Fruit fly (Drosophila melanogaster): Measurements from ENCODE around the gene CG11983.

dm6 chr3R:9016869-9017268 lies 8.7 kb downstream of the CG11983 start:
- no peak for TF ChIP-seq Dll (optimal IDR thresholded peaks at IDR 0.05)
- no peak for TF ChIP-seq CG8478 (optimal IDR thresholded peaks at IDR 0.05)
- TF ChIP-seq EcR (GFP tag; optimal IDR thresholded peaks at IDR 0.05): no peak
- no peak for TF ChIP-seq psq (optimal IDR thresholded peaks at IDR 0.05)
- no peak for TF ChIP-seq usp (GFP tag; optimal IDR thresholded peaks at IDR 0.05)

All from whole organism.